Worm (Caenorhabditis elegans) whole organism, L4 larva: Measurements from ENCODE around the gene nhr-8.
A peak's percentile ranks its signal among the peaks of the same experiment; 100 is the strongest.

Experiments used
- D1046.2 ChIP-seq: fragments of 200-800 bp; sonication (Bioruptor generic); IDR thresholded peaks from 2 replicates; pipeline ENCODE4 v1.3.6; 2022; ENCODE audit warnings: missing genetic modification characterization, missing compliant biosample characterization
- F26F4.8 ChIP-seq: fragments of 200-800 bp; sonication (Bioruptor generic); conservative IDR thresholded peaks from 2 replicates; pipeline ENCODE4 v1.3.6; 2022; ENCODE audit warnings: missing genetic modification characterization, missing compliant biosample characterization
- R02D3.7 ChIP-seq: fragments of 150-350 bp; sonication (generic microtip); optimal IDR thresholded peaks from 3 replicates; lab custom pipeline; 2014; ENCODE audit warnings: missing biosample characterization, missing genetic modification characterization
- Y105C5A.15 ChIP-seq: fragments of 200-800 bp; sonication (Bioruptor generic); IDR thresholded peaks from 2 replicates; pipeline ENCODE4 v1.3.6; 2022; ENCODE audit warnings: missing genetic modification characterization, missing compliant biosample characterization
- Y48G9A.11 ChIP-seq: fragments of 200-800 bp; sonication (Bioruptor generic); IDR thresholded peaks from 2 replicates; pipeline ENCODE4 v1.3.6; 2022; ENCODE audit warnings: missing genetic modification reagents, missing genetic modification characterization, missing compliant biosample characterization
- Y75B8A.6 ChIP-seq: fragments of 200-800 bp; sonication (Bioruptor generic); IDR thresholded peaks from 2 replicates; pipeline ENCODE4 v1.3.6; 2022; ENCODE audit warnings: missing genetic modification reagents, missing genetic modification characterization, missing compliant biosample characterization
- ama-1 ChIP-seq: fragments of 150-350 bp; optimal IDR thresholded peaks from 2 replicates; lab custom pipeline; 2014; ENCODE audit warnings: inconsistent platforms, mixed read lengths
- ceh-82 ChIP-seq: sonication (generic microtip); optimal IDR thresholded peaks from 2 replicates; lab custom pipeline; 2017; ENCODE audit warnings: missing biosample characterization, missing genetic modification characterization
- cey-2 ChIP-seq: sonication (generic microtip); optimal IDR thresholded peaks from 3 replicates; lab custom pipeline; 2017; ENCODE audit warnings: missing genetic modification characterization, mild to moderate bottlenecking, missing compliant biosample characterization, antibody characterized with exemption, borderline replicate concordance; ENCODE audit not compliant: insufficient read depth
- daf-12 ChIP-seq: fragments of 150-350 bp; optimal IDR thresholded peaks from 2 replicates; lab custom pipeline; 2014; ENCODE audit warnings: missing biosample characterization, missing genetic modification reagents, missing genetic modification characterization
- daf-16 ChIP-seq, 3 experiments: sonication (generic microtip); optimal IDR thresholded peaks; 2 replicates each; lab custom pipeline; 2016 to 2017; ENCODE audit warnings: missing genetic modification characterization in 3 of 3, missing genetic modification reagents in 3 of 3, mild to moderate bottlenecking in 2 of 3, missing compliant biosample characterization in 2 of 3, missing biosample characterization in 1 of 3, moderate library complexity in 1 of 3
- daf-19 ChIP-seq: fragments of 200-800 bp; sonication (Bioruptor generic); conservative IDR thresholded peaks from 2 replicates; pipeline ENCODE4 v1.3.6; 2022; ENCODE audit warnings: missing genetic modification characterization, missing compliant biosample characterization
- daf-8 ChIP-seq: fragments of 200-800 bp; sonication (Bioruptor generic); IDR thresholded peaks from 2 replicates; pipeline ENCODE4 v1.3.6; 2022; ENCODE audit warnings: missing genetic modification characterization, missing compliant biosample characterization
- dmd-6 ChIP-seq: fragments of 200-800 bp; sonication (Bioruptor generic); IDR thresholded peaks from 2 replicates; pipeline ENCODE4 v1.3.6; 2022; ENCODE audit warnings: missing genetic modification reagents, missing genetic modification characterization, missing compliant biosample characterization
- dmd-8 ChIP-seq: fragments of 200-800 bp; sonication (Bioruptor generic); IDR thresholded peaks from 2 replicates; pipeline ENCODE4 v1.3.6; 2022; ENCODE audit warnings: missing genetic modification characterization, missing compliant biosample characterization
- duxl-1 ChIP-seq: sonication (generic microtip); optimal IDR thresholded peaks from 2 replicates; lab custom pipeline; 2016; ENCODE audit warnings: mild to moderate bottlenecking, missing genetic modification characterization, moderate library complexity, missing compliant biosample characterization; ENCODE audit not compliant: poor library complexity
- egl-27 ChIP-seq: sonication (generic microtip); optimal IDR thresholded peaks from 3 replicates; lab custom pipeline; 2017; ENCODE audit warnings: missing biosample characterization, missing genetic modification reagents, missing genetic modification characterization
- fkh-10 ChIP-seq: fragments of 150-350 bp; optimal IDR thresholded peaks from 2 replicates; lab custom pipeline; 2014; ENCODE audit warnings: missing biosample characterization, missing genetic modification reagents, missing genetic modification characterization
- hif-1 ChIP-seq, 2 experiments: sonication (generic microtip); optimal IDR thresholded peaks; 2 replicates each; lab custom pipeline; 2016 to 2017; ENCODE audit warnings: missing compliant biosample characterization in 2 of 2, missing genetic modification characterization in 2 of 2, missing genetic modification reagents in 2 of 2, missing genotype in 2 of 2, mild to moderate bottlenecking in 1 of 2
- jun-1 ChIP-seq: fragments of 150-350 bp; optimal IDR thresholded peaks from 2 replicates; lab custom pipeline; 2014; ENCODE audit warnings: missing biosample characterization, missing genetic modification reagents, missing genetic modification characterization
- lin-13 ChIP-seq: fragments of 150-350 bp; optimal IDR thresholded peaks from 2 replicates; lab custom pipeline; 2014; ENCODE audit warnings: missing biosample characterization, missing genetic modification reagents, missing genetic modification characterization
- lin-39 ChIP-seq: fragments of 150-350 bp; optimal IDR thresholded peaks from 2 replicates; lab custom pipeline; 2014; ENCODE audit warnings: missing biosample characterization, missing genetic modification reagents, missing genetic modification characterization
- lsy-2 ChIP-seq, 2 experiments: fragments of 150-350 bp in 1 of 2; sonication (generic microtip) in 1 of 2; optimal IDR thresholded peaks; 2 replicates each; lab custom pipeline; 2014 to 2017; ENCODE audit warnings: missing biosample characterization in 2 of 2, missing genetic modification characterization in 2 of 2
- madf-5 ChIP-seq, 2 experiments: fragments of 200-800 bp; sonication (Bioruptor generic); IDR thresholded peaks; 2 replicates each; pipeline ENCODE4 v1.3.6; 2022; ENCODE audit warnings: missing compliant biosample characterization in 2 of 2, missing genetic modification characterization in 2 of 2
- madf-9 ChIP-seq: fragments of 200-800 bp; sonication (Bioruptor generic); conservative IDR thresholded peaks from 2 replicates; pipeline ENCODE4 v1.3.6; 2022; ENCODE audit warnings: missing genetic modification reagents, missing genetic modification characterization, missing compliant biosample characterization
- mdl-1 ChIP-seq, 2 experiments: fragments of 150-350 bp in 1 of 2; sonication (generic microtip) in 1 of 2; optimal IDR thresholded peaks; 2 replicates each; lab custom pipeline; 2014 to 2017; ENCODE audit warnings: missing biosample characterization in 2 of 2, missing genetic modification characterization in 2 of 2
- mes-2 ChIP-seq: sonication (generic microtip); optimal IDR thresholded peaks from 2 replicates; lab custom pipeline; 2016; ENCODE audit warnings: missing genotype, mild to moderate bottlenecking, missing genetic modification characterization, missing compliant biosample characterization; ENCODE audit not compliant: poor library complexity, severe bottlenecking
- mxl-3 ChIP-seq: fragments of 200-800 bp; sonication (Bioruptor generic); optimal IDR thresholded peaks from 2 replicates; lab custom pipeline; 2018; ENCODE audit warnings: mild to moderate bottlenecking, missing genetic modification characterization, missing compliant biosample characterization
- nhr-10 ChIP-seq: fragments of 150-350 bp; optimal IDR thresholded peaks from 2 replicates; lab custom pipeline; 2014; ENCODE audit warnings: missing biosample characterization, missing genetic modification characterization
- nhr-28 ChIP-seq: fragments of 150-350 bp; optimal IDR thresholded peaks from 2 replicates; lab custom pipeline; 2014; ENCODE audit warnings: missing biosample characterization, missing genetic modification characterization
- nhr-42 ChIP-seq: fragments of 200-800 bp; sonication (Bioruptor generic); IDR thresholded peaks from 2 replicates; pipeline ENCODE4 v1.3.6; 2022; ENCODE audit warnings: missing genetic modification characterization, missing compliant biosample characterization
- nhr-48 ChIP-seq: sonication (generic microtip); optimal IDR thresholded peaks from 2 replicates; lab custom pipeline; 2016; ENCODE audit warnings: mild to moderate bottlenecking, missing genetic modification characterization, missing compliant biosample characterization
- php-3 ChIP-seq: fragments of 200-800 bp; sonication (Bioruptor generic); IDR thresholded peaks from 2 replicates; pipeline ENCODE4 v1.3.6; 2022; ENCODE audit warnings: missing genetic modification reagents, missing genetic modification characterization, missing compliant biosample characterization
- sdz-12 ChIP-seq: fragments of 200-800 bp; sonication (Bioruptor generic); optimal IDR thresholded peaks from 2 replicates; lab custom pipeline; 2018; ENCODE audit warnings: mild to moderate bottlenecking, missing genetic modification characterization, missing compliant biosample characterization
- skn-1 ChIP-seq: fragments of 150-350 bp; optimal IDR thresholded peaks from 2 replicates; lab custom pipeline; 2014; ENCODE audit warnings: missing biosample characterization, missing genetic modification characterization
- snpc-1.2 ChIP-seq: fragments of 200-800 bp; sonication (Bioruptor generic); IDR thresholded peaks from 2 replicates; pipeline ENCODE4 v1.3.6; 2022; ENCODE audit warnings: missing genetic modification reagents, missing genetic modification characterization, missing compliant biosample characterization
- tag-97 ChIP-seq: fragments of 200-800 bp; sonication (Bioruptor generic); IDR thresholded peaks from 2 replicates; pipeline ENCODE4 v1.3.6; 2022; ENCODE audit warnings: missing genetic modification characterization, missing compliant biosample characterization
- unc-39 ChIP-seq: sonication (generic microtip); optimal IDR thresholded peaks from 2 replicates; lab custom pipeline; 2017; ENCODE audit warnings: missing biosample characterization, missing genetic modification characterization
- unc-62 ChIP-seq, 3 experiments: fragments of 150-350 bp in 1 of 3; sonication (generic microtip); optimal IDR thresholded peaks in 2 of 3; peaks in 1 of 3; 1 replicate in 1 of 3; 2 replicates in 2 of 3; lab custom pipeline; 2014 to 2017; ENCODE audit warnings: missing biosample characterization in 3 of 3, missing genetic modification characterization in 3 of 3, missing genetic modification reagents in 3 of 3, missing genotype in 1 of 3
- zag-1 ChIP-seq: fragments of 150-350 bp; optimal IDR thresholded peaks from 2 replicates; lab custom pipeline; 2014; ENCODE audit warnings: missing biosample characterization, missing genetic modification characterization
- zfp-2 ChIP-seq: sonication (generic microtip); optimal IDR thresholded peaks from 2 replicates; lab custom pipeline; 2016; ENCODE audit warnings: mild to moderate bottlenecking, missing genetic modification characterization, missing compliant biosample characterization
- zip-11 ChIP-seq: fragments of 200-800 bp; sonication (Bioruptor generic); IDR thresholded peaks from 2 replicates; pipeline ENCODE4 v1.3.6; 2022; ENCODE audit warnings: missing genetic modification characterization, missing compliant biosample characterization
- ztf-7 ChIP-seq: fragments of 150-350 bp; optimal IDR thresholded peaks from 2 replicates; lab custom pipeline; 2014; ENCODE audit warnings: missing biosample characterization, missing genetic modification characterization

nhr-8 gene

ce11 chrIV:7710824-7711223, at the start of gene nhr-8 (continued):
- TF ChIP-seq jun-1 (tag; lab: Kevin White, UChicago), result no peak
- no peak for TF ChIP-seq ama-1 (lab: Kevin White, UChicago)
- TF ChIP-seq daf-19, result no peak
- TF ChIP-seq daf-8 (GFP tag; lab: Robert Waterston, UW), result no peak
- TF ChIP-seq php-3 (GFP tag; lab: Robert Waterston, UW), result peak; percentile 81
- peak; percentile 93 for TF ChIP-seq nhr-28 (tag; lab: Kevin White, UChicago)
- peak; percentile 92 for TF ChIP-seq dmd-6 (GFP tag; lab: Robert Waterston, UW)
- TF ChIP-seq daf-12 (tag; lab: Kevin White, UChicago), result no peak
- TF ChIP-seq tag-97 (GFP tag; lab: Robert Waterston, UW), result no peak
- TF ChIP-seq skn-1 (tag; lab: Kevin White, UChicago), result no peak
- no peak for TF ChIP-seq cey-2 (tag; lab: Kevin White, UChicago)
- no peak for TF ChIP-seq ceh-82 (tag; lab: Kevin White, UChicago)
- no peak for TF ChIP-seq unc-39 (tag; lab: Kevin White, UChicago)
- TF ChIP-seq zag-1 (tag; lab: Kevin White, UChicago), result no peak
- no peak for TF ChIP-seq nhr-42
- no peak for TF ChIP-seq fkh-10
- TF ChIP-seq Y105C5A.15 (GFP tag; lab: Robert Waterston, UW), result no peak
- no peak for TF ChIP-seq lin-39 (tag; lab: Kevin White, UChicago)
- TF ChIP-seq lin-13 (GFP tag; lab: Kevin White, UChicago), result no peak
- no peak for TF ChIP-seq duxl-1 (tag; lab: Kevin White, UChicago)
- TF ChIP-seq sdz-12 (GFP tag; lab: Kevin White, UChicago), result no peak
- TF ChIP-seq snpc-1.2, result no peak
- peak in 1 of 2 experiments; percentile 29 for TF ChIP-seq lsy-2 (tag; optimal IDR thresholded peaks at IDR 0.05; lab: Kevin White, UChicago)
- TF ChIP-seq dmd-8 (GFP tag; lab: Robert Waterston, UW), result no peak
- TF ChIP-seq daf-16 (GFP tag; optimal IDR thresholded peaks at IDR 0.05; lab: Kevin White, UChicago), result no peak
- TF ChIP-seq daf-16 (tag; optimal IDR thresholded peaks at IDR 0.05; lab: Kevin White, UChicago), result peak; percentile 80
- TF ChIP-seq zip-11 (GFP tag; lab: Robert Waterston, UW), result no peak
- no peak for TF ChIP-seq R02D3.7 (tag; lab: Kevin White, UChicago)
- no peak for TF ChIP-seq madf-5 (GFP tag; IDR thresholded peaks at IDR 0.05; lab: Robert Waterston, UW)
- TF ChIP-seq nhr-48 (tag; lab: Kevin White, UChicago), result peak; percentile 15
- no peak for TF ChIP-seq Y48G9A.11 (GFP tag; lab: Robert Waterston, UW)
- TF ChIP-seq nhr-10 (tag; lab: Kevin White, UChicago), result no peak
- no peak for TF ChIP-seq F26F4.8 (GFP tag; lab: Robert Waterston, UW)

ce11 chrIV:7661569-7661968, 49.2 kb upstream of the nhr-8 start:
- TF ChIP-seq D1046.2 (GFP tag; lab: Robert Waterston, UW) (no peak), egl-27 (tag; lab: Kevin White, UChicago) (no peak), Y75B8A.6 (no peak), mxl-3 (GFP tag; lab: Kevin White, UChicago) (no peak), Y105C5A.15 (GFP tag; lab: Robert Waterston, UW) (no peak), unc-62 (GFP tag; optimal IDR thresholded peaks at IDR 0.05 in 1 of 2; lab: Kevin White, UChicago) (no peak), unc-62 (tag; optimal IDR thresholded peaks at IDR 0.05; lab: Kevin White, UChicago) (no peak), mdl-1 (tag; optimal IDR thresholded peaks at IDR 0.05; lab: Kevin White, UChicago) (no peak), snpc-1.2 (no peak), madf-9 (GFP tag; lab: Robert Waterston, UW) (no peak), cey-2 (tag; lab: Kevin White, UChicago) (no peak), nhr-42 (no peak), ztf-7 (no peak), hif-1 (tag; optimal IDR thresholded peaks at IDR 0.05; lab: Kevin White, UChicago) (no peak), zfp-2 (tag; lab: Kevin White, UChicago) (no peak), dmd-8 (GFP tag; lab: Robert Waterston, UW) (no peak), mes-2 (tag; lab: Kevin White, UChicago) (no peak)
